Fruit fly (Drosophila melanogaster): ENCODE data around the gene CG42458.
A peak's percentile ranks its signal among the peaks of the same experiment; 100 is the strongest.

CG42458 gene

DNA sequence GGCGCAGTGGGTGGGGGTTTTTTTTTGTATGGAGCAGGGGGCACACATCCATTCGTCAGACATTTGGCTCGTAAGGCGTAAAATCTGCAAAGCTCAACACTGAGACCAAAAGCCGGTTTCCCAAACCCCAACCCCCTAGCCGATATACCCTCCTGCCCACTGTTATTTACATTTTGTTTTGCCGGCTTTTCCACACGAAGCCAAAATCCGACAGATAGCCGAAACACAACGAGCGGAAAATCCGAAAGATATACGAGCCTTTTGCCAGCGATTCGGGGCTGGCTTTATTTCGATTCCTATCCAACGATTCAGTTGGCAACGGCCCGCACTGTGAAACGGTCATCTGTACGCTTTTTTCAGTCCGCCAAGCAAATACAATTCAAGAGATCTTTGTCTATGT, at the start of gene CG42458:
TSS of gene CG42458 (plus strand) at position 311 of the 400 bp plus-strand sequence.
- TF ChIP-seq CG12605 (GFP tag; IDR thresholded peaks at IDR 0.05): no peak
- peak; percentile 64; the same call in 1 of the 3 replicates for TF ChIP-seq CG4496 (GFP tag; IDR thresholded peaks at IDR 0.05)
- TF ChIP-seq Ets98B (GFP tag; IDR thresholded peaks at IDR 0.05): 0 out of 2 replicates have a peak, but pooled peaks have one; percentile 37

DNA sequence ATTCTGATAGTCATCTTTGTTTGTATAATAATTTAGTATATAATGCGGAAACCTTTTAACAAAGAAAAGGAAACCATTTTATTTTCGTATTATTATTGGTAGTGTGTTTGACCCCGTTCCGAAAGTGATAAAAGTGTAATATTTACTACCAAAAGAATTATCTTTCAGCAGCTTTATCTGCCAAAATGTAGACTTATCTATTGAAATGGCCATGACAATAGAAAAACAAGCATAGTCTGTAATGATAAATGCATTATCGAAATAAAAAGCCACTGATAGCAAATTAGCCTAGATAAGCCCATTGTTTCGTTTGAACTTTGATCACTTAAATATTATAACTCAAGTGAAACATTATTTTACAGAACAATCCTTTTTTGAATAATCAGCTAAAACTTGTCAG, 47.5 kb upstream of the CG42458 start:
- TF ChIP-seq CG4496 (GFP tag; IDR thresholded peaks at IDR 0.05): no peak
- no peak for TF ChIP-seq gl (tag; optimal IDR thresholded peaks at IDR 0.05)
- no peak for TF ChIP-seq CG8159 (tag; optimal IDR thresholded peaks at IDR 0.05)
- no peak for TF ChIP-seq CG14655 (GFP tag; optimal IDR thresholded peaks at IDR 0.05)
- no peak for TF ChIP-seq Pif1B (GFP tag; optimal IDR thresholded peaks at IDR 0.05)
- TF ChIP-seq CG15710 (tag; optimal IDR thresholded peaks at IDR 0.05): no peak
- no peak for TF ChIP-seq CG13204 (GFP tag; optimal IDR thresholded peaks at IDR 0.05)
- no peak for TF ChIP-seq D1 (tag; optimal IDR thresholded peaks at IDR 0.05)
- no peak for TF ChIP-seq CG17806 (tag; optimal IDR thresholded peaks at IDR 0.05)
- no peak for TF ChIP-seq CG34367 (tag; optimal IDR thresholded peaks at IDR 0.05)
- TF ChIP-seq CG8301 (tag; optimal IDR thresholded peaks at IDR 0.05): no peak
- no peak for TF ChIP-seq CG32121 (GFP tag; IDR thresholded peaks at IDR 0.05)
- TF ChIP-seq rn (GFP tag; IDR thresholded peaks at IDR 0.05): no peak
- no peak for TF ChIP-seq Pif1A (GFP tag; optimal IDR thresholded peaks at IDR 0.05)
- no peak for TF ChIP-seq CG10348 (GFP tag; IDR thresholded peaks at IDR 0.05)
- TF ChIP-seq fd96Ca (GFP tag; IDR thresholded peaks at IDR 0.05): no peak

DNA sequence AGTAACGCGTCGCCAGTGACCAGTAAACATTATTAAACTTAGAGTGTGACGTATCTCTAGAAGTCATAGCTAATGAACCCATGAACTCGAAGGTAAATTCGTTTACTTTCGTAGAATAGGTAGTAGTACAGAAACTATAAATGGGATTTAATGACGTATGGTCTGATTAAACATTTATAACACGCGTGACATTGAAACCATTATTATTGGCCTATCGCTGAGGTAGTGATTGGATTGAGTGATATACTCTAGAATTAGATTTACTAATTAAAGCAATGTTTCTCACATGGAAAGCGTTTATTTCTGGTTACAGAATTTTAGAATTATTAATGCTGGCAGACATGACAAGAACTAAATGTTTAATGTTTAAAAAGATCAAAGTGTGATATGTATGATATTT, 46.8 kb upstream of the CG42458 start:
- no peak for TF ChIP-seq CG13204 (GFP tag; optimal IDR thresholded peaks at IDR 0.05)
- TF ChIP-seq D1 (tag; optimal IDR thresholded peaks at IDR 0.05): no peak
- no peak for TF ChIP-seq fd96Ca (GFP tag; IDR thresholded peaks at IDR 0.05)
- no peak for TF ChIP-seq CG17806 (tag; optimal IDR thresholded peaks at IDR 0.05)
- TF ChIP-seq Snoo (tag; optimal IDR thresholded peaks at IDR 0.05): no peak
- no peak for TF ChIP-seq CG4496 (GFP tag; IDR thresholded peaks at IDR 0.05)
- no peak for TF ChIP-seq CG14655 (GFP tag; optimal IDR thresholded peaks at IDR 0.05)
- TF ChIP-seq CG8159 (tag; optimal IDR thresholded peaks at IDR 0.05): no peak
- no peak for TF ChIP-seq CG10348 (GFP tag; IDR thresholded peaks at IDR 0.05)
- no peak for TF ChIP-seq CG12605 (GFP tag; IDR thresholded peaks at IDR 0.05)
- no peak for TF ChIP-seq EcR (GFP tag; optimal IDR thresholded peaks at IDR 0.05)
- TF ChIP-seq Pif1A (GFP tag; optimal IDR thresholded peaks at IDR 0.05): no peak
- TF ChIP-seq Ets98B (GFP tag; IDR thresholded peaks at IDR 0.05): no peak
- no peak for TF ChIP-seq CG32121 (GFP tag; IDR thresholded peaks at IDR 0.05)
- no peak for TF ChIP-seq CG34367 (tag; optimal IDR thresholded peaks at IDR 0.05)
- TF ChIP-seq CG15710 (tag; optimal IDR thresholded peaks at IDR 0.05): no peak
- no peak for TF ChIP-seq gl (tag; optimal IDR thresholded peaks at IDR 0.05)

dm6 chr3L:7380395-7380794, 43.2 kb upstream of the CG42458 start:
- TF ChIP-seq EcR (GFP tag; optimal IDR thresholded peaks at IDR 0.05) (peak; percentile 54), Pif1B (GFP tag; optimal IDR thresholded peaks at IDR 0.05) (no peak), CG10348 (GFP tag; IDR thresholded peaks at IDR 0.05) (no peak), CG15710 (tag; optimal IDR thresholded peaks at IDR 0.05) (no peak), CG12605 (GFP tag; IDR thresholded peaks at IDR 0.05) (no peak)

DNA sequence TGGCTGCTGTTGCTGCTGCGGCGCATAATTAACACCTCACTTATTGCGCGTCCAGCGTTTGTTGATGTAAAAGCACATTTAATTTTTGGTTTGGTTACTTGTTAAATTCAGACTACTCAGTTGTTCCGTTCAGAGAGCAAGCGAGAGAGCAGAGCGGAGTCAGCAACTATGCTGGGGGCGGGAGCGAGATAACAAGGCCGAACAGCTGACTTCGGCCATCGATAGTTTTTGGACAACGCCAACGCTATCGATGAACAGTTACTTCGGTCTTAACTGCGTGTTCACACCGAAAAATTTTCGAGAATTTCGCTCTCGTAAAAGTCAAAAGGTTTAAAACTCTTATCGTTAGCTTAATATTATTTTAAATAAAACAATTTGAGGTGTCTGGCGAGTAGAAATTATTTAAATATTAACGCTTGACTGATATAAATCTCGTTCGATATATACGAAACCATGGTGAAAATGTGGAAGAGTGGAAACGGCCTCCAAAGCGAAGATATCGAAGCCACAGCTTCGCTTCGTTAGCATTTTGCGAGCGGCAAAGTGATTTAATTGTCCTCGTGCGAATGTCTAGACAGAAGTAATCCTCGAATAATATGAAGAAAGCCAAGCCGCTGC, 42.2 kb upstream of the CG42458 start, which contains the start of the genes SMSr and smid:
TSS of gene SMSr (minus strand) at position 116 of the 618 bp plus-strand sequence.
TSS of gene smid (plus strand) at position 256 of the 618 bp plus-strand sequence.
- no peak for TF ChIP-seq CG12605 (GFP tag; IDR thresholded peaks at IDR 0.05)
- peak; percentile 39 for TF ChIP-seq CG15710 (tag; optimal IDR thresholded peaks at IDR 0.05)
- peak; percentile 48 for TF ChIP-seq Snoo (tag; optimal IDR thresholded peaks at IDR 0.05)
- no peak for TF ChIP-seq CG14655 (GFP tag; optimal IDR thresholded peaks at IDR 0.05)
- no peak; the same call in 1 of the 2 replicates for TF ChIP-seq Ets98B (GFP tag; IDR thresholded peaks at IDR 0.05)
- peak; percentile 63 for TF ChIP-seq CG8159 (tag; optimal IDR thresholded peaks at IDR 0.05)
- TF ChIP-seq Pif1B (GFP tag; optimal IDR thresholded peaks at IDR 0.05): no peak
- peak; percentile 42 for TF ChIP-seq Pif1A (GFP tag; optimal IDR thresholded peaks at IDR 0.05)
- TF ChIP-seq CG4496 (GFP tag; IDR thresholded peaks at IDR 0.05): 0 out of 3 replicates have a peak, but pooled peaks have one; percentile 39
- peak; percentile 10 for TF ChIP-seq CG34367 (tag; optimal IDR thresholded peaks at IDR 0.05)
- TF ChIP-seq CG9948 (tag; optimal IDR thresholded peaks at IDR 0.05): peak; percentile 52
- peak; percentile 37 for TF ChIP-seq CG17806 (tag; optimal IDR thresholded peaks at IDR 0.05)

DNA sequence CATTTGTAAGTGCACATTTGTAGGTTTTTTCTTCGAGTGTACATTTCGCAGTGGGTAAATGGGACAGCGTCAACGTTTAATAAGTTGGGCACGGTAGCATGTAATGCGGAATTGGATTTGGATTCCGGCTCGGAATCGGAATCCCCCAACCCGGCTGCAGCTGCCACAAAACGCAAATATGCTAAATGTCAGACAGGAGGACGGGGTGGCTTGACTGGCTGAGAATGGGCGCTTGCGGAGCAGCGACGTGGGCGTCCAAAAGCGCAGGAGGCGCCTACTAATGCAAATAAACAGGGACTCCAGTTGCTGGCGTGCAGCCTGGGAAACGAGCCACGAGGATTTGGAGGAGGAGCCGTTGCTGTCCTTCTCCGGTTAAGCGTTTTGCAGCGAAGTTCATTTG, 35.8 kb upstream of the CG42458 start, which contains the start of gene CG8564:
TSS of gene CG8564 (minus strand) at position 101 of the 400 bp plus-strand sequence.
- TF ChIP-seq CG34367 (tag; optimal IDR thresholded peaks at IDR 0.05) (no peak), D1 (tag; optimal IDR thresholded peaks at IDR 0.05) (no peak), CG13204 (GFP tag; optimal IDR thresholded peaks at IDR 0.05) (no peak), fd96Ca (GFP tag; IDR thresholded peaks at IDR 0.05) (no peak), CG8159 (tag; optimal IDR thresholded peaks at IDR 0.05) (no peak), CG4496 (GFP tag; IDR thresholded peaks at IDR 0.05) (no peak), CG8301 (tag; optimal IDR thresholded peaks at IDR 0.05) (no peak), EcR (GFP tag; optimal IDR thresholded peaks at IDR 0.05) (no peak), CG15710 (tag; optimal IDR thresholded peaks at IDR 0.05) (no peak), CG32121 (GFP tag; IDR thresholded peaks at IDR 0.05) (no peak), CG14655 (GFP tag; optimal IDR thresholded peaks at IDR 0.05) (no peak)

Measured in whole organism, pupa.